Fruit fly (Drosophila melanogaster): ENCODE data around the gene Klf15.

The Klf15 gene

DNA sequence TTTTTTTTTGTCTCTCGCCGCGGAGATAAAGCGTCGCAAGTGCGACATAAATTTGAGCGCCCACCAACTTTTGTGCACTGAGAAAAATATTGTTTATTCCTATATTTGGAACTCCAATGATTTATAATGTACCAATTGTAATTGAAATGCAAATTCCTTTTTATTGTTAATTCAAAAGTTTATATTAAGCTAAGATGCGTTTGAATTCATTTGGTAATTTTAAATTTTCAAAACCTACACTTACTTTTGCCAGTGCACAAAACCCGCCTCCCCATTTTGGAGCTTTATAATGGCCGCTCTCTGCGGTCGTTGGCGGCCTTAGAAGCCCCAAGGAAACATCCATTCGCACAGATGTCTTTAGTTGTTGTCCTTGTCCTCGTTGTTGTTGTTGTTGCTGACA lies 9.1 kb downstream of the Klf15 start:
- TF ChIP-seq Hr96 (GFP tag; optimal IDR thresholded peaks at IDR 0.05) (no peak), CG5204 (GFP tag; optimal IDR thresholded peaks at IDR 0.05) (no peak), ovo (GFP tag; optimal IDR thresholded peaks at IDR 0.05) (no peak), CG14711 (tag; optimal IDR thresholded peaks at IDR 0.05) (no peak), CG33017 (tag; optimal IDR thresholded peaks at IDR 0.05) (no peak), CG7045 (GFP tag; optimal IDR thresholded peaks at IDR 0.05) (no peak), cic (GFP tag; optimal IDR thresholded peaks at IDR 0.05) (no peak), bab1 (GFP tag; optimal IDR thresholded peaks at IDR 0.05) (no peak), CG1620 (GFP tag; optimal IDR thresholded peaks at IDR 0.05) (no peak), CG7101 (tag; optimal IDR thresholded peaks at IDR 0.05) (no peak), tj (GFP tag; optimal IDR thresholded peaks at IDR 0.05) (no peak), cnc (optimal IDR thresholded peaks at IDR 0.05) (no peak), CG12768 (GFP tag; optimal IDR thresholded peaks at IDR 0.05) (no peak), pad (GFP tag; optimal IDR thresholded peaks at IDR 0.05) (no peak)

Measured in whole organism, adult.